Worm (Caenorhabditis elegans) whole organism, L4 larva: ENCODE measurements around the gene degl-1.
"Not testable (repeated sequence)": the region's sequence is repeated elsewhere in the genome, so short reads cannot be mapped to it uniquely, and the experiment has no call there.

ENCODE experiments used
- ZK337.2 ChIP-seq: fragments of 200-800 bp; sonication (Bioruptor generic); IDR thresholded peaks from 2 replicates; pipeline ENCODE4 v1.3.6; 2022; ENCODE audit warnings: missing genetic modification reagents, missing genetic modification characterization, missing compliant biosample characterization
- duxl-1 ChIP-seq: sonication (generic microtip); optimal IDR thresholded peaks from 2 replicates; lab custom pipeline; 2016; ENCODE audit warnings: mild to moderate bottlenecking, missing genetic modification characterization, moderate library complexity, missing compliant biosample characterization; ENCODE audit not compliant: poor library complexity
- lin-13 ChIP-seq: fragments of 150-350 bp; optimal IDR thresholded peaks from 2 replicates; lab custom pipeline; 2014; ENCODE audit warnings: missing biosample characterization, missing genetic modification reagents, missing genetic modification characterization
- lin-39 ChIP-seq: fragments of 150-350 bp; optimal IDR thresholded peaks from 2 replicates; lab custom pipeline; 2014; ENCODE audit warnings: missing biosample characterization, missing genetic modification reagents, missing genetic modification characterization
- nhr-76 ChIP-seq: fragments of 150-350 bp; optimal IDR thresholded peaks from 2 replicates; lab custom pipeline; 2014; ENCODE audit warnings: missing biosample characterization, missing genetic modification characterization
- zag-1 ChIP-seq: fragments of 150-350 bp; optimal IDR thresholded peaks from 2 replicates; lab custom pipeline; 2014; ENCODE audit warnings: missing biosample characterization, missing genetic modification characterization

DNA sequence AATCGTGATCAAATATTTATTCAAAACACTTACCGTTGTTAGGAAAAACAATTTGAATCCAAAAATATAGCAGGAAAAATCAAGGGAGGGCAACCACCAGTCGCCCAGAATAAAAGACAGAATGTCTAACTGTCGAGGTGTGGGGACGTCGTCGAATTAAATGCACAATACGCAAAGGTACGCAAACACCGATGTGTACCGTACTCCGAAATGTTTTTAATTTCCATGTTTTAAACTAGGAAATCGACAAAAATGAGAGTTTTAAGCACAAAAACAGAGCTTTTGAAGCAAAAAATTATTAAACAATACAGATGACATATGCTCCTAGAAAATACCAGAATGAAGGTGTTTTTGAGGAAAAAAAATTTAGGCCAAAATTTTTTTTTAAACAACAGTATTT, 3.2 kb upstream of the degl-1 start, which contains the start of gene Y57G11C.51:
- not testable (repeated sequence) for TF ChIP-seq nhr-76; lin-39 (tag; lab: Kevin White, UChicago); lin-13 (GFP tag; lab: Kevin White, UChicago); ZK337.2 (GFP tag; lab: Robert Waterston, UW); zag-1 (tag; lab: Kevin White, UChicago); duxl-1
